Worm (Caenorhabditis elegans): ENCODE results near the gene D1086.5.

Gene D1086.5

DNA sequence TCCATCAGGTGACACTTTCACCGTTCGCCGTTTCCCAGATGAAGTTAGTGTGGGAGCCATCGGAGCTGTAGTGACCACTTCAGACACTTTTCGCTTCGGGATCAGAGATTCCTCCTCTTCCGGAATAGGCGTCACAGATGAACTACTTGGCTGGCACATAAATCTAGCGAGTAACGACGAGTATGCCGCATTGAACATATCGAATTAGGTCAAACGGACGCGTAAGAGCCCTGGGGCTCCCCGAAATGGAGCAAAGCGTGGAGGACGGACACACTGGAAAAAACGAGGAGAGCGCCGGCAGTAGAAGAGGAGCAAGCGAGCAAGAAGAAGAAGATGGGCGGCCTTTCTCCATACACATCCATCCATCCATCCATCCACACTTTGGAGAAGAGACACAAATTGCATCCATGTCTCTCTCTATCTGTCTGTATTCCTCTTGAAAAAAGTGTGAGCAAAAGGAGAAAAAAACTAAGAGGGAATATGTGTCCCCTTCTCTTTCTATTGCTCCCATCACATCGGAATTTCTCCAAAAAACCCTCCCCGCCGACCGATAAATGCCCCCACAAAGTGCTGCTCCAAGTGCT, 36.3 kb upstream of the D1086.5 start:
- TF ChIP-seq med-1 (GFP tag; optimal IDR thresholded peaks at IDR 0.05; ENCODE audit: insufficient read depth) (no peak), klf-2 (GFP tag; conservative IDR thresholded peaks at IDR 0.05) (no peak), cog-1 (tag; optimal IDR thresholded peaks at IDR 0.05) (no peak), tab-1 (GFP tag; IDR thresholded peaks at IDR 0.05) (no peak), flt-1 (GFP tag; IDR thresholded peaks at IDR 0.05) (no peak), ztf-23 (GFP tag; IDR thresholded peaks at IDR 0.05) (no peak), ref-1 (GFP tag; conservative IDR thresholded peaks at IDR 0.05) (no peak), T22C8.4 (GFP tag; IDR thresholded peaks at IDR 0.05) (no peak), ztf-29 (GFP tag; IDR thresholded peaks at IDR 0.05) (no peak)

DNA sequence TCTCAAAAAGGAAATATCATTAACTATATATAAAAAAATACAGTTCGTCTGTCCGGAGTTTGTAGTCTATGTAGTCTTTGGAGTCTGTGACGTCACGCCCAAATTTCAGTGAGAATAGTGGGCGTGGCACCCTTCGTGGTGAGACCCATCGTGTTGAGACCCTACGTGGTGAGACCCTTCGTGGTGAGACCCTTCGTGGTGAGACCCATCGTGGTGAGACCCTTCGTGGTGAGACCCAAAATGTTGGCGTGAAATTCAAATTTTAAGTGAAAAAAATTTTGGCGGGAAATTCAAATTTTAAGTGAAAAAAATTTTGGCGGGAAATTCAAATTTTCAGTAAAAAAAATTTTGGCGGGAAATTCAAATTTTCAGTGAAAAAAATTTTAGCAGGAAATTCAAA, 34.0 kb upstream of the D1086.5 start:
- TF ChIP-seq ztf-23 (GFP tag; IDR thresholded peaks at IDR 0.05) = 0 out of 2 replicates have a peak, but pooled peaks have one; percentile 14

DNA sequence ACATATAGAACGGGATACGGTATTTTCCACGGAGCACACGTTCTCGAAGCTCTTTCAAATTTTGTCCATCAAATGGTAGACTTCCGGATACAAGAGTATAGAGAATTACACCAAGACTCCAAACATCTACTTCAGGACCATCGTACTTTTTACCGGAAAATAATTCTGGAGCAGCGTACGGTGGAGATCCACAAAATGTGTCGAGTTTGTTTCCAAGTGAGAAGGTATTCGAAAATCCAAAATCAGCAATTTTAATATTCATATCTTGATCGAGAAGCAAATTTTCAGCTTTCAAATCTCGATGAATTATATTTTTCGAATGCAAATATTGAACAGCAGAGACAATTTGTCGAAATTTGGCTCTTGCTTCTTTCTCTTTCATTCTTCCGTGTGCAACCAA, 33.0 kb upstream of the D1086.5 start:
- TF ChIP-seq ztf-23 (GFP tag; IDR thresholded peaks at IDR 0.05) (no peak), cog-1 (tag; optimal IDR thresholded peaks at IDR 0.05) (no peak), klf-2 (GFP tag; conservative IDR thresholded peaks at IDR 0.05) (no peak), med-1 (GFP tag; optimal IDR thresholded peaks at IDR 0.05; ENCODE audit: insufficient read depth) (no peak), flt-1 (GFP tag; IDR thresholded peaks at IDR 0.05) (no peak), ztf-29 (GFP tag; IDR thresholded peaks at IDR 0.05) (no peak), tab-1 (GFP tag; IDR thresholded peaks at IDR 0.05) (no peak), T22C8.4 (GFP tag; IDR thresholded peaks at IDR 0.05) (no peak), ref-1 (GFP tag; conservative IDR thresholded peaks at IDR 0.05) (no peak)

DNA sequence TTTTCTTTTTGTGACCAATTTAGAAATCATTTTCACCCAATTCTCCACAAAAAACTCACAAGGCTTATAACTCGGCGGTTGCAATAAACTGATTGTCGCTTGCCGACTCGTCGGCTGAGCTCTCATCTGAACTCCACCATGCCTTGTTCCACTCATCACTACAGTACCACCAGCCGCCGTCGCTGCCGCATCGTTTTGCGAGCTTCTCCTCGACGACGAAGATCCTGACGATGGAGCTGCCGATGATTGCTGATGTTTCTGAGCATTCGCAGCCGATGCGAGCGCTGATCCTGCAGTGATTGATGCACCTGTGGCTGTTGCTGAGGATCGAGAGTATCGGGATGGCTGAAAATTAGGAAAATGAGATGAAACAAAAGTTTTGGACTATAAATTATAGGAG, 30.5 kb upstream of the D1086.5 start:
- no peak for TF ChIP-seq T22C8.4 (GFP tag; IDR thresholded peaks at IDR 0.05)
- TF ChIP-seq ref-1 (GFP tag; conservative IDR thresholded peaks at IDR 0.05) = no peak
- TF ChIP-seq ztf-29 (GFP tag; IDR thresholded peaks at IDR 0.05) = no peak
- TF ChIP-seq klf-2 (GFP tag; conservative IDR thresholded peaks at IDR 0.05) = no peak
- no peak for TF ChIP-seq med-1 (GFP tag; optimal IDR thresholded peaks at IDR 0.05; ENCODE audit: insufficient read depth)
- TF ChIP-seq flt-1 (GFP tag; IDR thresholded peaks at IDR 0.05) = no peak
- no peak for TF ChIP-seq ztf-23 (GFP tag; IDR thresholded peaks at IDR 0.05)
- TF ChIP-seq tab-1 (GFP tag; IDR thresholded peaks at IDR 0.05) = no peak
- TF ChIP-seq cog-1 (tag; optimal IDR thresholded peaks at IDR 0.05) = no peak

DNA sequence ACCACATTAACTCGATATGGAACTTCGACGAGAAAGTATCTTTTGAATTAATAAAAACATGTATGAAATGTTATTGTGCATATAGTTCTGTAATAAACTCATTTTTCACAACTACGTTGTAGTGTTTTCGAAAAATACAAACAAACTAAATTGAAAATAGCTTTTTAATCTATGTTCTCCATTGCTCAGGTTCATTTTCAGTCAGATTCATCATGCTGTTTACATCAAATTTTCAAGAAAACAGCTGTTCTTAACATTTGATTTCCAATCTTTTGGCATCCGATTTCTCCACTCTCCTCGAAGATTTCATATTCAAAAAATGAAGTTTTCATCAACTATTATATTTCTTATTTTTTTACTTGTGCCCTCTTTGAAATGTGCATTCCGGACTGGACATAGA, 19.9 kb upstream of the D1086.5 start, which contains the start of gene H39E23.2:
H39E23.2 (plus strand) TSS at position 301 of the 400 bp plus-strand sequence.
- TF ChIP-seq ztf-29 (GFP tag; IDR thresholded peaks at IDR 0.05) = no peak
- no peak for TF ChIP-seq ref-1 (GFP tag; conservative IDR thresholded peaks at IDR 0.05)

DNA sequence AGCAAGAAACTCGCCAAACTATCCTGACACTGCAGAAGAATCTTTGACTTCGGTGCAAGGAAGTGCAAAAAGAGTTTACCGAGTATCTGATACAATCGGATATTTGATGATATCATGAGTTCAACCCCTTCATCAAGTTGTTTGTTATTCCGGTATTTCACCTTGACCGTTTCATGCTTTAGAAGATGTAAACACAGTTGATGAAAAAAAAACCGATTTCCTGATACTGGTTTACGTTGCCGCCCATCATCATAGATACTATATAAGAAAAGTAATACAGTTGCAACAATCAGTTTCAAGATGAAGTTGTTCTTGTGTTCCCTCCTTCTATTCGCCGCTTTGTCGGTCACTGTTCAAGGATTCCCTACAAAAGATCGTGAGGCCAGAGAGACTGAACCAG, 17.4 kb upstream of the D1086.5 start, which contains the start of gene H39E23.3:
H39E23.3 (plus strand) TSS at position 301 of the 400 bp plus-strand sequence.
- TF ChIP-seq flt-1 (GFP tag; IDR thresholded peaks at IDR 0.05) = no peak
- TF ChIP-seq ztf-29 (GFP tag; IDR thresholded peaks at IDR 0.05) = no peak
- TF ChIP-seq med-1 (GFP tag; optimal IDR thresholded peaks at IDR 0.05; ENCODE audit: insufficient read depth) = no peak
- TF ChIP-seq ztf-23 (GFP tag; IDR thresholded peaks at IDR 0.05) = no peak
- TF ChIP-seq ref-1 (GFP tag; conservative IDR thresholded peaks at IDR 0.05) = no peak
- TF ChIP-seq klf-2 (GFP tag; conservative IDR thresholded peaks at IDR 0.05) = no peak
- TF ChIP-seq tab-1 (GFP tag; IDR thresholded peaks at IDR 0.05) = no peak
- TF ChIP-seq T22C8.4 (GFP tag; IDR thresholded peaks at IDR 0.05) = no peak
- no peak for TF ChIP-seq cog-1 (tag; optimal IDR thresholded peaks at IDR 0.05)

DNA sequence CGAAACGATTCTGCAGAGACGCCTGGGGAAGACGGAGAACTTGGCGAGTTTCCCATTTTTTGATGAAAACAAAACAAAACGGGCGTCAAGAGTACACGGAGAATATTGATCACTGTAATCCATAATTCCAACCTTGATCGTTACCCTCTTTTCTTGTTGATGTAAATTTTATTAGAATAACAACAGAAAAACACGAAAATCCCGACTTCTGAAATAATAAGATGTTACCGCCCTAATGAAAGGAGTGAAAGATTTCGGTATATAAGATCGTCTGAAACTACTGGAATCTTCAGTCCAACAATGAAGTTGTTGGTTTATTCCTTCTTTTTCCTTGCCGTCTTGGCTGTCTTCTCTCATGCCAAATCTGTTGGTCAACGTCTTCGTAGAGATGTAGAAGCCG, 13.8 kb upstream of the D1086.5 start, which contains the start of gene D1086.9:
D1086.9 (plus strand) TSS at position 301 of the 400 bp plus-strand sequence.
- TF ChIP-seq klf-2 (GFP tag; conservative IDR thresholded peaks at IDR 0.05) = no peak
- no peak for TF ChIP-seq T22C8.4 (GFP tag; IDR thresholded peaks at IDR 0.05)
- no peak for TF ChIP-seq cog-1 (tag; optimal IDR thresholded peaks at IDR 0.05)
- TF ChIP-seq flt-1 (GFP tag; IDR thresholded peaks at IDR 0.05) = no peak

DNA sequence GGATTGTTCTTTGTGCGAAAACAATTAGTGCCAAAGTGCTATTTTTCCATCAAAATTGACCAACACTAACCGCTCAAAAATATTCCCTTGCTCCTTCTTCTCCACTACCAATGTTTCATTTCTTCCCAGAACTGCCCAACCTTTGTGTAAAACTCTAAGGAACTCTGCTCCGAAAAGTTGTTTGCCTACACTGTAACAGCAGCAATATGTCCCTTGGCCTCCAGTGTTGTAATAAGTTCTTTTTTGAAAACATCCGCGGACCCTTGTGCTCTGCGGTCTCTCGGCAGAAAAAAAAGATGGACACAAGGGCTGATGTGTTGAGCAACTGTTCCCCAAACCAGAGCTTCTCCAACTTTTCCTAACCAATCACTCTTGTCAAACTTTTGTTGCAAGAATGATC, 10.7 kb upstream of the D1086.5 start, which contains the start of gene D1086.12:
D1086.12 (plus strand) TSS at position 301 of the 400 bp plus-strand sequence.
- TF ChIP-seq T22C8.4 (GFP tag; IDR thresholded peaks at IDR 0.05) (no peak), ztf-29 (GFP tag; IDR thresholded peaks at IDR 0.05) (no peak), ref-1 (GFP tag; conservative IDR thresholded peaks at IDR 0.05) (no peak), cog-1 (tag; optimal IDR thresholded peaks at IDR 0.05) (no peak), tab-1 (GFP tag; IDR thresholded peaks at IDR 0.05) (no peak), ztf-23 (GFP tag; IDR thresholded peaks at IDR 0.05) (no peak), klf-2 (GFP tag; conservative IDR thresholded peaks at IDR 0.05) (no peak), med-1 (GFP tag; optimal IDR thresholded peaks at IDR 0.05; ENCODE audit: insufficient read depth) (no peak), flt-1 (GFP tag; IDR thresholded peaks at IDR 0.05) (no peak)

DNA sequence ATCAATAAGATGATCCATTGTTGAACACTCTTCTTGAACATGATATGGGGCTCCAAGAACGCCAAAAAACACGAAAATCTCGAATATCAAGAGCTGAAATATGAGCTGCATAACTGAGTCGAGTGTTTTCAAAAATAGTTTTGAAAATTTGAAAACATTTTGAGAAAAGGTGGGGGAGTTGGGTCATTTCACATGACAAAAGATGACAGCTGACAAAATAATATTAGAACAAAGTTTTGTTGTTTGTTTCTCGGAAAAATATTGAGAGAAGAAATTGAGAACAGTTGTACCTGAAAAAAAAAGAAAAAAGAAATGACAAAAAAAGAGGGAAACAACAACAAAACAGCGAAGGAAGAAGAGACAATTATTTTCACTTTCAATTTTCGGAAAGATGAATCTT, 8.4 kb upstream of the D1086.5 start, which contains the start of the genes D1086.2 and D1086.1:
D1086.2 (minus strand) TSS at position 150 of the 400 bp plus-strand sequence.
D1086.1 (plus strand) TSS at position 340 of the 400 bp plus-strand sequence.
- TF ChIP-seq flt-1 (GFP tag; IDR thresholded peaks at IDR 0.05) = no peak
- TF ChIP-seq ref-1 (GFP tag; conservative IDR thresholded peaks at IDR 0.05) = no peak
- TF ChIP-seq cog-1 (tag; optimal IDR thresholded peaks at IDR 0.05) = no peak
- TF ChIP-seq med-1 (GFP tag; optimal IDR thresholded peaks at IDR 0.05; ENCODE audit: insufficient read depth) = no peak
- no peak for TF ChIP-seq klf-2 (GFP tag; conservative IDR thresholded peaks at IDR 0.05)
- TF ChIP-seq T22C8.4 (GFP tag; IDR thresholded peaks at IDR 0.05) = no peak
- TF ChIP-seq ztf-23 (GFP tag; IDR thresholded peaks at IDR 0.05) = no peak
- no peak for TF ChIP-seq tab-1 (GFP tag; IDR thresholded peaks at IDR 0.05)
- no peak for TF ChIP-seq ztf-29 (GFP tag; IDR thresholded peaks at IDR 0.05)

DNA sequence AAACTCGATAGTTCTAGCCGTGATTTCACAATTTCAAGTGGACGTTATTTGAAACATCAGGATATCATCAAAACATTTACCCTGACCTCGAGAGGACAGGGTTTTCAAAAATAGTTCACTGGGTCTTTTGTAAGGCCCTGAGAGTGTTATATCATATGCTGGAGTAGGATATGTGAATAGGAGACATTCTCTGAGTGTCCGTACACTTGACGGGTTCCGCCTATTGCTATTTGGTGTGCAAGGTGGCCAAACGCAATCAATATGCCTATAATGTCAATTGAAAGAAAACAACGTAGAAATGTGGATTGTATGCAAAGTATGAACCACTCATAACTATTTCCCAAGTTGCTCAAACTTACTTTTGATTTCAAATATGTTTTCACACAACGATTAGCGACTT, 7.2 kb upstream of the D1086.5 start:
- TF ChIP-seq flt-1 (GFP tag; IDR thresholded peaks at IDR 0.05) (no peak), ztf-29 (GFP tag; IDR thresholded peaks at IDR 0.05) (no peak), cog-1 (tag; optimal IDR thresholded peaks at IDR 0.05) (no peak), tab-1 (GFP tag; IDR thresholded peaks at IDR 0.05) (no peak), klf-2 (GFP tag; conservative IDR thresholded peaks at IDR 0.05) (no peak), ztf-23 (GFP tag; IDR thresholded peaks at IDR 0.05) (no peak), med-1 (GFP tag; optimal IDR thresholded peaks at IDR 0.05; ENCODE audit: insufficient read depth) (no peak), T22C8.4 (GFP tag; IDR thresholded peaks at IDR 0.05) (no peak), ref-1 (GFP tag; conservative IDR thresholded peaks at IDR 0.05) (no peak)

All from whole organism, midembryonic.